Fruit fly (Drosophila melanogaster) whole organism: ENCODE results near the gene CG9920.
A peak's percentile ranks its signal among the peaks of the same experiment; 100 is the strongest.

Experiments used
- CG8478 ChIP-seq: fragments of >200 bp; optimal IDR thresholded peaks from 2 replicates; lab custom pipeline; 2018; ENCODE audit warnings: inconsistent platforms
- Dll ChIP-seq: fragments of >200 bp; optimal IDR thresholded peaks from 2 replicates; lab custom pipeline; 2017
- EcR ChIP-seq, 2 experiments: fragments of >200 bp; optimal IDR thresholded peaks; 2 replicates each; lab custom pipeline; 2017; ENCODE audit warnings: missing biosample characterization in 2 of 2, missing genetic modification characterization in 2 of 2, missing genetic modification reagents in 2 of 2
- pan ChIP-seq: fragments of >200 bp; optimal IDR thresholded peaks from 2 replicates; lab custom pipeline; 2017
- psq ChIP-seq: fragments of >200 bp; optimal IDR thresholded peaks from 2 replicates; lab custom pipeline; 2017
- usp ChIP-seq: fragments of >200 bp; optimal IDR thresholded peaks from 2 replicates; lab custom pipeline; 2017; ENCODE audit warnings: missing biosample characterization, missing genetic modification characterization, mixed read lengths

The CG9920 gene

dm6 chr3R:14067904-14068636, 29.8 kb downstream of the CG9920 start:
- no peak for TF ChIP-seq pan (lab: Kevin White, UChicago)
- TF ChIP-seq Dll (lab: Kevin White, UChicago): no peak
- TF ChIP-seq CG8478 (lab: Kevin White, UChicago): no peak
- no peak for TF ChIP-seq usp
- TF ChIP-seq EcR (GFP tag; optimal IDR thresholded peaks at IDR 0.05; lab: Kevin White, UChicago): no peak
- TF ChIP-seq psq: no peak

- TF ChIP-seq Dll (lab: Kevin White, UChicago): no peak
- TF ChIP-seq CG8478 (lab: Kevin White, UChicago): no peak
- no peak for TF ChIP-seq psq
- TF ChIP-seq usp: no peak
- no peak for TF ChIP-seq EcR (GFP tag; optimal IDR thresholded peaks at IDR 0.05; lab: Kevin White, UChicago)
- no peak for TF ChIP-seq pan (lab: Kevin White, UChicago)
Measured at dm6 chr3R:14065241-14065640, 32.6 kb downstream of the CG9920 start.

dm6 chr3R:14064158-14064969, 33.5 kb downstream of the CG9920 start:
- TF ChIP-seq EcR (GFP tag; optimal IDR thresholded peaks at IDR 0.05; lab: Kevin White, UChicago) (no peak), psq (no peak), pan (lab: Kevin White, UChicago) (no peak), Dll (lab: Kevin White, UChicago) (no peak), usp (no peak)

dm6 chr3R:14062869-14063543, 34.9 kb downstream of the CG9920 start:
- TF ChIP-seq psq (no peak), usp (no peak), Dll (lab: Kevin White, UChicago) (no peak), CG8478 (lab: Kevin White, UChicago) (no peak)

dm6 chr3R:14061988-14062868, 35.7 kb downstream of the CG9920 start:
- TF ChIP-seq pan (lab: Kevin White, UChicago): no peak

- TF ChIP-seq EcR (GFP tag; optimal IDR thresholded peaks at IDR 0.05; lab: Kevin White, UChicago) (peak in 1 of 2 experiments; percentile 50), psq (no peak)
Measured at dm6 chr3R:14061049-14061987, 36.6 kb downstream of the CG9920 start.

dm6 chr3R:14060399-14060798, 37.5 kb downstream of the CG9920 start:
- TF ChIP-seq pan (lab: Kevin White, UChicago) (no peak), Dll (lab: Kevin White, UChicago) (no peak), EcR (GFP tag; optimal IDR thresholded peaks at IDR 0.05; lab: Kevin White, UChicago) (no peak), usp (no peak), psq (no peak), CG8478 (lab: Kevin White, UChicago) (no peak)

dm6 chr3R:14059703-14060300, 38.1 kb downstream of the CG9920 start:
- no peak for TF ChIP-seq EcR (GFP tag; optimal IDR thresholded peaks at IDR 0.05; lab: Kevin White, UChicago)
- TF ChIP-seq Dll (lab: Kevin White, UChicago): no peak
- TF ChIP-seq usp: no peak
- TF ChIP-seq psq: no peak
- TF ChIP-seq CG8478 (lab: Kevin White, UChicago): no peak
- no peak for TF ChIP-seq pan (lab: Kevin White, UChicago)

dm6 chr3R:14058531-14059431, 39.1 kb downstream of the CG9920 start:
- no peak for TF ChIP-seq EcR (GFP tag; optimal IDR thresholded peaks at IDR 0.05; lab: Kevin White, UChicago)
- TF ChIP-seq psq: no peak
- no peak for TF ChIP-seq pan (lab: Kevin White, UChicago)
- TF ChIP-seq Dll (lab: Kevin White, UChicago): no peak
- TF ChIP-seq usp: no peak
- no peak for TF ChIP-seq CG8478 (lab: Kevin White, UChicago)
